Fruit fly (Drosophila melanogaster) S2 (cell line): ENCODE data around the gene CG18748.

ENCODE experiments used
- CG8478 ChIP-seq: fragments of >200 bp; optimal IDR thresholded peaks from 2 replicates; lab custom pipeline; 2018
- CTCF ChIP-seq, 2 experiments: fragments of >200 bp; optimal IDR thresholded peaks; 2 replicates each; lab custom pipeline; 2018

dm6 chr3R:7813981-7814529 lies 26.3 kb upstream of the CG18748 start, which contains the start of gene CG34384:
- no peak for TF ChIP-seq CG8478 (lab: Kevin White, UChicago)
- no peak for TF ChIP-seq CTCF (optimal IDR thresholded peaks at IDR 0.05; lab: Kevin White, UChicago)
